Fruit fly (Drosophila melanogaster) whole organism, embryonic: ENCODE measurements around the gene CG14961.
A peak's percentile ranks its signal among the peaks of the same experiment; 100 is the strongest.

Experiments used
- B-H1 ChIP-seq: fragments of 200-800 bp; sonication (Bioruptor generic); IDR thresholded peaks from 3 replicates; pipeline ENCODE4 v1.3.6; 2022; ENCODE audit warnings: missing biosample characterization, missing genetic modification characterization
- Bgb ChIP-seq: fragments of 200-800 bp; sonication (Bioruptor generic); IDR thresholded peaks from 2 replicates; pipeline ENCODE4 v1.3.6; 2022; ENCODE audit warnings: missing biosample characterization, missing genetic modification characterization; ENCODE audit not compliant: partially characterized antibody
- Bteb2 ChIP-seq: fragments of 200-800 bp; sonication (Bioruptor generic); optimal IDR thresholded peaks from 2 replicates; lab custom pipeline; 2016; ENCODE audit warnings: missing biosample characterization, missing genetic modification characterization
- C15 ChIP-seq: fragments of 200-800 bp; sonication (Bioruptor generic); IDR thresholded peaks from 3 replicates; pipeline ENCODE4 v1.3.6; 2022; ENCODE audit warnings: missing biosample characterization, missing genetic modification characterization
- CG1024 ChIP-seq: fragments of 200-800 bp; sonication (Bioruptor generic); IDR thresholded peaks from 2 replicates; pipeline ENCODE4 v1.3.6; 2022; ENCODE audit warnings: missing biosample characterization, missing genetic modification characterization
- CG10462 ChIP-seq: fragments of 200-800 bp; sonication (Bioruptor generic); optimal IDR thresholded peaks from 2 replicates; lab custom pipeline; 2016; ENCODE audit warnings: missing biosample characterization, missing genetic modification characterization
- CG1529 ChIP-seq: fragments of 200-800 bp; sonication (Bioruptor generic); optimal IDR thresholded peaks from 3 replicates; lab custom pipeline; 2018; ENCODE audit warnings: missing biosample characterization, missing genetic modification characterization
- CG17829 ChIP-seq: fragments of 200-800 bp; optimal IDR thresholded peaks from 2 replicates; lab custom pipeline; 2019; ENCODE audit warnings: missing biosample characterization, mild to moderate bottlenecking, missing genetic modification characterization, moderate library complexity
- CG17912 ChIP-seq: fragments of 200-800 bp; sonication (Bioruptor generic); optimal IDR thresholded peaks from 2 replicates; lab custom pipeline; 2018; ENCODE audit warnings: missing biosample characterization, mild to moderate bottlenecking, missing genetic modification characterization
- CG1792 ChIP-seq: fragments of 200-800 bp; sonication (Bioruptor generic); optimal IDR thresholded peaks from 2 replicates; lab custom pipeline; 2016; ENCODE audit warnings: missing biosample characterization, missing genetic modification characterization
- CG2202 ChIP-seq: fragments of 200-800 bp; sonication (Bioruptor generic); optimal IDR thresholded peaks from 2 replicates; lab custom pipeline; 2018; ENCODE audit warnings: missing biosample characterization, mild to moderate bottlenecking, missing genetic modification characterization
- CG2889 ChIP-seq: fragments of 200-800 bp; sonication (Bioruptor generic); IDR thresholded peaks from 3 replicates; pipeline ENCODE4 v1.3.6; 2022; ENCODE audit warnings: missing biosample characterization, missing genetic modification characterization
- CG3163 ChIP-seq: fragments of 200-800 bp; sonication (Bioruptor generic); optimal IDR thresholded peaks from 3 replicates; lab custom pipeline; 2016; ENCODE audit warnings: missing biosample characterization, missing genetic modification characterization
- CG4424 ChIP-seq: fragments of 200-800 bp; sonication (Bioruptor generic); optimal IDR thresholded peaks from 3 replicates; lab custom pipeline; 2016; ENCODE audit warnings: missing biosample characterization, missing genetic modification characterization
- CG6175 ChIP-seq: fragments of 200-800 bp; sonication (Bioruptor generic); IDR thresholded peaks from 3 replicates; pipeline ENCODE4 v1.3.6; 2022; ENCODE audit warnings: missing biosample characterization, missing genetic modification characterization
- CG7745 ChIP-seq: fragments of 200-800 bp; sonication (Bioruptor generic); optimal IDR thresholded peaks from 2 replicates; lab custom pipeline; 2018; ENCODE audit warnings: missing biosample characterization, mild to moderate bottlenecking, missing genetic modification characterization, moderate library complexity
- CG9437 ChIP-seq: fragments of 200-800 bp; sonication (Bioruptor generic); optimal IDR thresholded peaks from 2 replicates; lab custom pipeline; 2018; ENCODE audit warnings: missing biosample characterization, mild to moderate bottlenecking, missing genetic modification characterization
- Dbx ChIP-seq: fragments of 200-800 bp; sonication (Bioruptor generic); IDR thresholded peaks from 3 replicates; pipeline ENCODE4 v1.3.6; 2022; ENCODE audit warnings: missing biosample characterization, missing genetic modification characterization
- Dfd ChIP-seq, 2 experiments: fragments of >200 bp; optimal IDR thresholded peaks; 2 replicates each; lab custom pipeline; 2017; ENCODE audit warnings: missing biosample characterization in 2 of 2, missing genetic modification characterization in 2 of 2
- Dll ChIP-seq: fragments of 200-800 bp; sonication (Bioruptor generic); IDR thresholded peaks from 4 replicates; pipeline ENCODE4 v1.3.6; 2022; ENCODE audit warnings: missing biosample characterization, missing genetic modification characterization; ENCODE audit not compliant: partially characterized antibody
- Ets65A ChIP-seq: fragments of 200-800 bp; sonication (Bioruptor generic); peaks from one replicate; lab custom pipeline; 2016; ENCODE audit warnings: missing biosample characterization, missing genetic modification characterization
- Hand ChIP-seq: fragments of 200-800 bp; sonication (Bioruptor generic); optimal IDR thresholded peaks from 2 replicates; lab custom pipeline; 2017; ENCODE audit warnings: mild to moderate bottlenecking, missing biosample characterization, missing genetic modification reagents, missing genetic modification characterization
- Hr39 ChIP-seq: fragments of >200 bp; optimal IDR thresholded peaks from 2 replicates; lab custom pipeline; 2017
- Lhr ChIP-seq: fragments of 200-800 bp; sonication (Bioruptor generic); optimal IDR thresholded peaks from 3 replicates; lab custom pipeline; 2017; ENCODE audit warnings: mild to moderate bottlenecking, missing biosample characterization, missing genetic modification reagents, missing genetic modification characterization
- Mad ChIP-seq: fragments of 200-800 bp; sonication (Bioruptor generic); optimal IDR thresholded peaks from 2 replicates; lab custom pipeline; 2016; ENCODE audit warnings: missing biosample characterization, missing genetic modification characterization
- Mrtf ChIP-seq: fragments of 200-800 bp; sonication (Bioruptor generic); IDR thresholded peaks from 3 replicates; pipeline ENCODE4 v1.3.6; 2022; ENCODE audit warnings: missing biosample characterization, missing genetic modification characterization
- NC2α ChIP-seq: fragments of 200-800 bp; sonication (Bioruptor generic); optimal IDR thresholded peaks from 2 replicates; lab custom pipeline; 2016; ENCODE audit warnings: missing biosample characterization, missing genetic modification characterization
- NC2β ChIP-seq: fragments of 200-800 bp; sonication (Bioruptor generic); optimal IDR thresholded peaks from 2 replicates; lab custom pipeline; 2016; ENCODE audit warnings: missing biosample characterization, missing genetic modification characterization
- NK7.1 ChIP-seq: fragments of 200-800 bp; sonication (Bioruptor generic); optimal IDR thresholded peaks from 3 replicates; lab custom pipeline; 2016; ENCODE audit warnings: missing biosample characterization, missing genetic modification characterization
- Oli ChIP-seq: fragments of 200-800 bp; sonication (Bioruptor generic); optimal IDR thresholded peaks from 2 replicates; lab custom pipeline; 2018; ENCODE audit warnings: missing biosample characterization, mild to moderate bottlenecking, missing genetic modification characterization, moderate library complexity
- Sin3A ChIP-seq: fragments of >200 bp; optimal IDR thresholded peaks from 2 replicates; lab custom pipeline; 2018
- Six4 ChIP-seq: fragments of 200-800 bp; sonication (Bioruptor generic); optimal IDR thresholded peaks from 2 replicates; lab custom pipeline; 2016; ENCODE audit warnings: missing biosample characterization, missing genetic modification characterization
- Sox100B ChIP-seq: fragments of 200-800 bp; sonication (Bioruptor generic); optimal IDR thresholded peaks from 3 replicates; lab custom pipeline; 2018; ENCODE audit warnings: missing biosample characterization, mild to moderate bottlenecking, missing genetic modification characterization
- Spps ChIP-seq: fragments of 200-800 bp; sonication (Bioruptor generic); optimal IDR thresholded peaks from 2 replicates; lab custom pipeline; 2018; ENCODE audit warnings: missing biosample characterization, mild to moderate bottlenecking, missing genetic modification characterization
- Tbp ChIP-seq: fragments of >200 bp; optimal IDR thresholded peaks from 2 replicates; lab custom pipeline; 2018; ENCODE audit warnings: missing biosample characterization, missing genetic modification characterization
- al ChIP-seq: fragments of 200-800 bp; sonication (Bioruptor generic); IDR thresholded peaks from 2 replicates; pipeline ENCODE4 v1.3.6; 2022; ENCODE audit warnings: missing biosample characterization, missing genetic modification characterization
- crol ChIP-seq: fragments of 200-800 bp; sonication (Bioruptor generic); IDR thresholded peaks from 2 replicates; pipeline ENCODE4 v1.3.6; 2022; ENCODE audit warnings: missing biosample characterization, missing genetic modification characterization
- disco-r ChIP-seq: fragments of 200-800 bp; sonication (Bioruptor generic); optimal IDR thresholded peaks from 2 replicates; lab custom pipeline; 2016; ENCODE audit warnings: missing biosample characterization, missing genetic modification characterization
- eyg ChIP-seq: fragments of 200-800 bp; sonication (Bioruptor generic); optimal IDR thresholded peaks from 3 replicates; lab custom pipeline; 2016; ENCODE audit warnings: missing biosample characterization, missing genetic modification characterization
- grau ChIP-seq: fragments of 200-800 bp; optimal IDR thresholded peaks from 3 replicates; lab custom pipeline; 2019; ENCODE audit warnings: missing biosample characterization, mild to moderate bottlenecking, missing genetic modification characterization, moderate library complexity
- gsb ChIP-seq: fragments of 200-800 bp; sonication (Bioruptor generic); IDR thresholded peaks from 2 replicates; pipeline ENCODE4 v1.3.6; 2022; ENCODE audit warnings: missing biosample characterization, missing genetic modification characterization
- her ChIP-seq: fragments of 200-800 bp; sonication (Bioruptor generic); optimal IDR thresholded peaks from 2 replicates; lab custom pipeline; 2016; ENCODE audit warnings: missing biosample characterization, missing genetic modification characterization
- lab ChIP-seq: fragments of 200-800 bp; sonication (Bioruptor generic); optimal IDR thresholded peaks from 3 replicates; lab custom pipeline; 2017; ENCODE audit warnings: missing biosample characterization, missing genetic modification characterization, mild to moderate bottlenecking, moderate library complexity, missing genetic modification reagents
- nom ChIP-seq: fragments of 200-800 bp; sonication (Bioruptor generic); optimal IDR thresholded peaks from 2 replicates; lab custom pipeline; 2017; ENCODE audit warnings: missing biosample characterization, missing genetic modification characterization, mild to moderate bottlenecking, moderate library complexity, missing genetic modification reagents
- psq ChIP-seq: fragments of 200-800 bp; sonication (Bioruptor generic); optimal IDR thresholded peaks from 2 replicates; lab custom pipeline; 2017; ENCODE audit warnings: missing biosample characterization, missing genetic modification characterization
- pum ChIP-seq: fragments of 200-800 bp; sonication (Bioruptor generic); optimal IDR thresholded peaks from 2 replicates; lab custom pipeline; 2016; ENCODE audit warnings: missing biosample characterization, missing genetic modification characterization
- repo ChIP-seq: fragments of 200-800 bp; sonication (Bioruptor generic); optimal IDR thresholded peaks from 2 replicates; lab custom pipeline; 2016; ENCODE audit warnings: missing biosample characterization, missing genetic modification characterization
- rib ChIP-seq: fragments of 200-800 bp; sonication (Bioruptor generic); IDR thresholded peaks from 2 replicates; pipeline ENCODE4 v1.3.6; 2022; ENCODE audit warnings: missing biosample characterization, missing genetic modification characterization
- run ChIP-seq: fragments of 200-800 bp; sonication (Bioruptor generic); optimal IDR thresholded peaks from 3 replicates; lab custom pipeline; 2018; ENCODE audit warnings: missing biosample characterization, mild to moderate bottlenecking, missing genetic modification characterization
- shn ChIP-seq: fragments of 200-800 bp; sonication (Bioruptor generic); optimal IDR thresholded peaks from 3 replicates; lab custom pipeline; 2016; ENCODE audit warnings: missing biosample characterization, missing genetic modification characterization
- z ChIP-seq: fragments of 200-800 bp; sonication (Bioruptor generic); IDR thresholded peaks from 3 replicates; pipeline ENCODE4 v1.3.6; 2022; ENCODE audit warnings: missing biosample characterization, missing genetic modification characterization
- zfh1 ChIP-seq: fragments of 200-800 bp; sonication (Bioruptor generic); IDR thresholded peaks from 3 replicates; pipeline ENCODE4 v1.3.6; 2022; ENCODE audit warnings: missing biosample characterization, missing genetic modification characterization
- zfh2 ChIP-seq: fragments of 200-800 bp; sonication (Bioruptor generic); optimal IDR thresholded peaks from 2 replicates; lab custom pipeline; 2016; ENCODE audit warnings: missing biosample characterization, missing genetic modification characterization

The CG14961 gene

dm6 chr3L:3303087-3303526 lies 26.8 kb upstream of the CG14961 start, which contains the start of gene CG14968 (continued):
- TF ChIP-seq psq = peak; percentile 76
- peak; percentile 76 for TF ChIP-seq CG17912
- peak; percentile 94 for TF ChIP-seq Mrtf (GFP tag; lab: Robert Waterston, UW)
- no peak for TF ChIP-seq NC2β (GFP tag; lab: Kevin White, UChicago)
- peak; percentile 59 for TF ChIP-seq nom (GFP tag; lab: Kevin White, UChicago)
- TF ChIP-seq z (GFP tag; lab: Robert Waterston, UW) = peak; percentile 62; the same call in 1 of the 3 replicates
- peak; percentile 94 for TF ChIP-seq rib (GFP tag; lab: Robert Waterston, UW)
- TF ChIP-seq CG9437 (GFP tag; lab: Kevin White, UChicago) = peak; percentile 83
- peak; percentile 93 for TF ChIP-seq Oli (tag; lab: Kevin White, UChicago)
- TF ChIP-seq CG2202 (tag; lab: Kevin White, UChicago) = peak; percentile 73
- TF ChIP-seq repo (GFP tag; lab: Kevin White, UChicago) = peak; percentile 76
- peak; percentile 97 for TF ChIP-seq Dbx
- TF ChIP-seq al = peak; percentile 94
- peak; percentile 90 for TF ChIP-seq C15 (GFP tag; lab: Robert Waterston, UW)
- TF ChIP-seq CG1792 (GFP tag; lab: Kevin White, UChicago) = peak; percentile 76
- peak; percentile 64 for TF ChIP-seq pum (GFP tag; lab: Kevin White, UChicago)
- peak; percentile 24 for TF ChIP-seq disco-r
- peak; percentile 92 for TF ChIP-seq Ets65A
- TF ChIP-seq run (tag; lab: Kevin White, UChicago) = peak; percentile 72
- TF ChIP-seq Hand (GFP tag; lab: Kevin White, UChicago) = peak; percentile 86
- peak; percentile 98 for TF ChIP-seq lab
- peak; percentile 85 for TF ChIP-seq CG10462 (GFP tag; lab: Kevin White, UChicago)
- TF ChIP-seq Bteb2 = peak; percentile 90
- TF ChIP-seq CG2889 (GFP tag; lab: Robert Waterston, UW) = peak; percentile 93
- no peak for TF ChIP-seq CG3163 (GFP tag; lab: Kevin White, UChicago)
- peak; percentile 91 for TF ChIP-seq CG17829
- TF ChIP-seq CG1529 (GFP tag; lab: Kevin White, UChicago) = peak; percentile 74
- peak; percentile 98 for TF ChIP-seq zfh1 (GFP tag; lab: Robert Waterston, UW)
- TF ChIP-seq her (GFP tag; lab: Kevin White, UChicago) = peak; percentile 36
- peak; percentile 89 for TF ChIP-seq Six4
- peak; percentile 86 for TF ChIP-seq Sox100B (GFP tag; lab: Kevin White, UChicago)
- peak; percentile 48 for TF ChIP-seq shn (GFP tag; lab: Kevin White, UChicago)
- TF ChIP-seq Sin3A = no peak
- peak; percentile 69 for TF ChIP-seq Lhr (GFP tag; lab: Kevin White, UChicago)
- no peak for TF ChIP-seq Dll (GFP tag; lab: Robert Waterston, UW)
- no peak for TF ChIP-seq Dfd (GFP tag; optimal IDR thresholded peaks at IDR 0.05; lab: Kevin White, UChicago)
- peak; percentile 94 for TF ChIP-seq grau (tag; lab: Kevin White, UChicago)
- peak; percentile 83 for TF ChIP-seq Spps (tag; lab: Kevin White, UChicago)
- peak; percentile 13 for TF ChIP-seq NC2α (GFP tag; lab: Kevin White, UChicago)
- TF ChIP-seq CG6175 = peak; percentile 94
- TF ChIP-seq CG7745 (tag; lab: Kevin White, UChicago) = no peak
- peak; percentile 79 for TF ChIP-seq Mad (GFP tag; lab: Kevin White, UChicago)
- TF ChIP-seq B-H1 = peak; percentile 90
- peak; percentile 90 for TF ChIP-seq CG1024 (GFP tag; lab: Robert Waterston, UW)
- no peak for TF ChIP-seq Hr39 (lab: Kevin White, UChicago)
- peak; percentile 70 for TF ChIP-seq crol (GFP tag; lab: Robert Waterston, UW)
- TF ChIP-seq eyg (GFP tag; lab: Kevin White, UChicago) = peak; percentile 62
- peak; percentile 92 for TF ChIP-seq gsb (GFP tag; lab: Robert Waterston, UW)
- TF ChIP-seq NK7.1 (GFP tag; lab: Kevin White, UChicago) = peak; percentile 69
- TF ChIP-seq zfh2 = peak; percentile 75
- TF ChIP-seq CG4424 (GFP tag; lab: Kevin White, UChicago) = peak; percentile 93
- no peak for TF ChIP-seq Bgb (GFP tag; lab: Robert Waterston, UW)
- no peak for TF ChIP-seq Tbp (GFP tag; lab: Kevin White, UChicago)
